Worm (Caenorhabditis elegans) whole organism, late embryonic: ENCODE results near the gene C03B1.1.

ENCODE experiments used
- K02D7.2 ChIP-seq: sonication (generic microtip); optimal IDR thresholded peaks from 2 replicates; lab custom pipeline; 2017; ENCODE audit warnings: mild to moderate bottlenecking, missing genetic modification characterization, missing compliant biosample characterization
- K09A11.1 ChIP-seq: sonication (generic microtip); optimal IDR thresholded peaks from 2 replicates; lab custom pipeline; 2017; ENCODE audit warnings: antibody characterized with exemption, mild to moderate bottlenecking, missing genetic modification characterization, missing compliant biosample characterization; ENCODE audit not compliant: insufficient read depth
- ceh-14 ChIP-seq: sonication (generic microtip); optimal IDR thresholded peaks from 2 replicates; lab custom pipeline; 2016; ENCODE audit warnings: missing genotype, missing genetic modification characterization, missing compliant biosample characterization
- ceh-18 ChIP-seq: sonication (generic microtip); optimal IDR thresholded peaks from 2 replicates; lab custom pipeline; 2016; ENCODE audit warnings: missing genetic modification characterization, missing compliant biosample characterization
- ceh-19 ChIP-seq: fragments of 200-800 bp; sonication (Bioruptor generic); optimal IDR thresholded peaks from 2 replicates; lab custom pipeline; 2018; ENCODE audit warnings: mild to moderate bottlenecking, missing genetic modification characterization, missing compliant biosample characterization
- ceh-22 ChIP-seq: sonication (generic microtip); optimal IDR thresholded peaks from 2 replicates; lab custom pipeline; 2017; ENCODE audit warnings: missing biosample characterization, missing genetic modification characterization
- ceh-24 ChIP-seq: sonication (generic microtip); optimal IDR thresholded peaks from 2 replicates; lab custom pipeline; 2016; ENCODE audit warnings: mild to moderate bottlenecking, missing genetic modification characterization, missing compliant biosample characterization
- ceh-31 ChIP-seq: sonication (generic microtip); optimal IDR thresholded peaks from 2 replicates; lab custom pipeline; 2016; ENCODE audit warnings: missing genetic modification characterization, missing compliant biosample characterization
- ceh-34 ChIP-seq: sonication (generic microtip); optimal IDR thresholded peaks from 2 replicates; lab custom pipeline; 2016; ENCODE audit warnings: mild to moderate bottlenecking, missing genetic modification characterization, missing compliant biosample characterization
- ceh-45 ChIP-seq: fragments of 200-800 bp; sonication (Bioruptor generic); IDR thresholded peaks from 2 replicates; pipeline ENCODE4 v1.3.6; 2022; ENCODE audit warnings: missing genetic modification reagents, missing genetic modification characterization, missing compliant biosample characterization
- ceh-48 ChIP-seq: sonication (generic microtip); optimal IDR thresholded peaks from 2 replicates; lab custom pipeline; 2016; ENCODE audit warnings: missing genetic modification characterization, inconsistent platforms, missing compliant biosample characterization
- ceh-9 ChIP-seq: sonication (generic microtip); optimal IDR thresholded peaks from 2 replicates; lab custom pipeline; 2016; ENCODE audit warnings: mild to moderate bottlenecking, missing genetic modification characterization, inconsistent platforms, missing compliant biosample characterization
- dmd-4 ChIP-seq: sonication (generic microtip); optimal IDR thresholded peaks from 2 replicates; lab custom pipeline; 2016; ENCODE audit warnings: borderline replicate concordance, missing genetic modification characterization, missing compliant biosample characterization
- elt-2 ChIP-seq: sonication (generic microtip); optimal IDR thresholded peaks from 2 replicates; lab custom pipeline; 2016; ENCODE audit warnings: missing genetic modification reagents, missing genetic modification characterization, missing compliant biosample characterization
- elt-4 ChIP-seq: sonication (generic microtip); optimal IDR thresholded peaks from 2 replicates; lab custom pipeline; 2016; ENCODE audit warnings: missing genetic modification characterization, missing compliant biosample characterization
- ets-4 ChIP-seq: sonication (generic microtip); optimal IDR thresholded peaks from 2 replicates; lab custom pipeline; 2016; ENCODE audit warnings: missing genetic modification characterization, missing compliant biosample characterization
- eyg-1 ChIP-seq: sonication (generic microtip); optimal IDR thresholded peaks from 2 replicates; lab custom pipeline; 2016; ENCODE audit warnings: missing genotype, missing genetic modification characterization, missing compliant biosample characterization
- hlh-13 ChIP-seq: fragments of 200-800 bp; sonication (Bioruptor generic); optimal IDR thresholded peaks from 2 replicates; lab custom pipeline; 2018; ENCODE audit warnings: mild to moderate bottlenecking, missing genetic modification characterization, missing compliant biosample characterization
- hlh-15 ChIP-seq: sonication (generic microtip); optimal IDR thresholded peaks from 2 replicates; lab custom pipeline; 2016; ENCODE audit warnings: missing genetic modification characterization, missing compliant biosample characterization
- hlh-30 ChIP-seq: sonication (generic microtip); optimal IDR thresholded peaks from 2 replicates; lab custom pipeline; 2017; ENCODE audit warnings: antibody characterized with exemption, missing genetic modification characterization, missing compliant biosample characterization; ENCODE audit not compliant: insufficient read depth
- hlh-6 ChIP-seq: sonication (generic microtip); optimal IDR thresholded peaks from 2 replicates; lab custom pipeline; 2016; ENCODE audit warnings: missing genotype, missing genetic modification characterization, missing compliant biosample characterization
- lin-11 ChIP-seq: fragments of 200-800 bp; sonication (Bioruptor generic); optimal IDR thresholded peaks from 2 replicates; lab custom pipeline; 2018; ENCODE audit warnings: mild to moderate bottlenecking, missing genetic modification characterization, missing compliant biosample characterization
- nfya-1 ChIP-seq: sonication (generic microtip); optimal IDR thresholded peaks from 2 replicates; lab custom pipeline; 2017; ENCODE audit warnings: missing genetic modification characterization, mild to moderate bottlenecking, missing compliant biosample characterization, antibody characterized with exemption, moderate library complexity
- nhr-11 ChIP-seq: fragments of 150-350 bp; optimal IDR thresholded peaks from 2 replicates; lab custom pipeline; 2014; ENCODE audit warnings: missing biosample characterization, missing genetic modification characterization
- npax-4 ChIP-seq: sonication (generic microtip); optimal IDR thresholded peaks from 2 replicates; lab custom pipeline; 2016; ENCODE audit warnings: missing genetic modification characterization, missing compliant biosample characterization
- pat-9 ChIP-seq: fragments of 200-800 bp; sonication (Bioruptor generic); optimal IDR thresholded peaks from 2 replicates; lab custom pipeline; 2018; ENCODE audit warnings: mild to moderate bottlenecking, missing genetic modification characterization, moderate library complexity, missing compliant biosample characterization
- pax-1 ChIP-seq: fragments of 150-350 bp; optimal IDR thresholded peaks from 2 replicates; lab custom pipeline; 2014; ENCODE audit warnings: missing biosample characterization, missing genetic modification characterization
- pqm-1 ChIP-seq: sonication (generic microtip); optimal IDR thresholded peaks from 2 replicates; lab custom pipeline; 2016; ENCODE audit warnings: missing genetic modification characterization, missing compliant biosample characterization
- ref-2 ChIP-seq: sonication (generic microtip); optimal IDR thresholded peaks from 2 replicates; lab custom pipeline; 2016; ENCODE audit warnings: missing genetic modification characterization, missing compliant biosample characterization
- rnt-1 ChIP-seq: sonication (generic microtip); optimal IDR thresholded peaks from 2 replicates; lab custom pipeline; 2016; ENCODE audit warnings: missing genetic modification characterization, missing compliant biosample characterization
- sdc-2 ChIP-seq: sonication (generic microtip); optimal IDR thresholded peaks from 2 replicates; lab custom pipeline; 2016; ENCODE audit warnings: missing genotype, missing genetic modification characterization, missing compliant biosample characterization
- sox-2 ChIP-seq: fragments of 200-800 bp; sonication (Bioruptor generic); IDR thresholded peaks from 2 replicates; pipeline ENCODE4 v1.3.6; 2022; ENCODE audit warnings: missing genetic modification reagents, missing genetic modification characterization, missing compliant biosample characterization
- ttx-3 ChIP-seq: sonication (generic microtip); optimal IDR thresholded peaks from 2 replicates; lab custom pipeline; 2016; ENCODE audit warnings: missing genetic modification reagents, missing genetic modification characterization, missing compliant biosample characterization
- unc-42 ChIP-seq: sonication (generic microtip); optimal IDR thresholded peaks from 2 replicates; lab custom pipeline; 2016; ENCODE audit warnings: missing genotype, missing genetic modification characterization, missing compliant biosample characterization
- unc-86 ChIP-seq: sonication (generic microtip); optimal IDR thresholded peaks from 2 replicates; lab custom pipeline; 2016; ENCODE audit warnings: missing genetic modification characterization, missing compliant biosample characterization
- ztf-16 ChIP-seq: sonication (generic microtip); optimal IDR thresholded peaks from 2 replicates; lab custom pipeline; 2017; ENCODE audit warnings: missing genetic modification characterization, missing compliant biosample characterization

The C03B1.1 gene

ce11 chrX:6385185-6385584 lies 10.6 kb downstream of the C03B1.1 start, which contains the start of gene igdb-3:
TSS of gene igdb-3 (plus strand) at chrX:6385485.
- TF ChIP-seq hlh-15 (tag; lab: Kevin White, UChicago) (no peak), hlh-30 (tag; lab: Kevin White, UChicago) (no peak), pqm-1 (tag; lab: Kevin White, UChicago) (no peak), K02D7.2 (tag; lab: Kevin White, UChicago) (no peak), nhr-11 (tag; lab: Kevin White, UChicago) (no peak), lin-11 (tag; lab: Kevin White, UChicago) (no peak), nfya-1 (tag; lab: Kevin White, UChicago) (no peak), unc-42 (tag; lab: Kevin White, UChicago) (no peak), hlh-13 (GFP tag; lab: Kevin White, UChicago) (no peak), ceh-48 (tag; lab: Kevin White, UChicago) (no peak), unc-86 (tag; lab: Kevin White, UChicago) (no peak), ceh-18 (tag; lab: Kevin White, UChicago) (no peak), sdc-2 (no peak), ceh-14 (tag; lab: Kevin White, UChicago) (no peak), K09A11.1 (tag; lab: Kevin White, UChicago) (no peak), ceh-34 (tag; lab: Kevin White, UChicago) (no peak), elt-4 (tag; lab: Kevin White, UChicago) (no peak), eyg-1 (no peak), ceh-9 (tag; lab: Kevin White, UChicago) (no peak), ceh-24 (no peak)
- TF ChIP-seq, all 69 proteins: peak for 0

ce11 chrX:6388639-6389038 lies 14.1 kb downstream of the C03B1.1 start:
- TF ChIP-seq hlh-15 (tag; lab: Kevin White, UChicago): no peak
- TF ChIP-seq pax-1 (tag; lab: Kevin White, UChicago): no peak
- no peak for TF ChIP-seq ceh-19 (GFP tag; lab: Kevin White, UChicago)
- TF ChIP-seq ref-2: no peak
- TF ChIP-seq ceh-31 (tag; lab: Kevin White, UChicago): no peak
- no peak for TF ChIP-seq ets-4 (tag; lab: Kevin White, UChicago)
- no peak for TF ChIP-seq rnt-1 (tag; lab: Kevin White, UChicago)
- TF ChIP-seq pqm-1 (tag; lab: Kevin White, UChicago): no peak
- no peak for TF ChIP-seq ceh-14 (tag; lab: Kevin White, UChicago)
- no peak for TF ChIP-seq elt-2
- no peak for TF ChIP-seq ttx-3
- TF ChIP-seq pat-9 (tag; lab: Kevin White, UChicago): no peak
- TF ChIP-seq hlh-6 (tag; lab: Kevin White, UChicago): no peak
- TF ChIP-seq sox-2 (GFP tag; lab: Robert Waterston, UW): no peak
- TF ChIP-seq nhr-11 (tag; lab: Kevin White, UChicago): no peak
- TF ChIP-seq sdc-2: no peak
- no peak for TF ChIP-seq dmd-4 (tag; lab: Kevin White, UChicago)
- TF ChIP-seq, all 69 proteins: peak for 0

- TF ChIP-seq ztf-16: no peak
- TF ChIP-seq ref-2: no peak
- no peak for TF ChIP-seq sox-2 (GFP tag; lab: Robert Waterston, UW)
- no peak for TF ChIP-seq ttx-3
- no peak for TF ChIP-seq ceh-45 (GFP tag; lab: Robert Waterston, UW)
- TF ChIP-seq ceh-22: no peak
- TF ChIP-seq npax-4 (tag; lab: Kevin White, UChicago): no peak
These were observed 16.9 kb downstream of the C03B1.1 start, which contains the start of gene igcm-2 for ce11 chrX:6391491-6391890. TSS of gene igcm-2 (minus strand) at chrX:6391591.

ce11 chrX:6399450-6399849 lies 24.9 kb downstream of the C03B1.1 start:
- TF ChIP-seq rnt-1 (tag; lab: Kevin White, UChicago): peak; percentile 29
- TF ChIP-seq ceh-18 (tag; lab: Kevin White, UChicago): peak; percentile 9
- TF ChIP-seq sox-2 (GFP tag; lab: Robert Waterston, UW): no peak
